Worm (Caenorhabditis elegans) whole organism, young adult: ENCODE results near the gene F46C3.6.

Experiments used
- B0019.2 ChIP-seq: fragments of 200-800 bp; sonication (Bioruptor generic); conservative IDR thresholded peaks from 2 replicates; pipeline ENCODE4 v1.3.6; 2022; ENCODE audit warnings: missing genetic modification reagents, missing genetic modification characterization, missing compliant biosample characterization
- B0035.1 ChIP-seq: sonication (generic microtip); optimal IDR thresholded peaks from 2 replicates; lab custom pipeline; 2016; ENCODE audit warnings: missing genetic modification characterization, mild to moderate bottlenecking, missing compliant biosample characterization, missing genotype, missing genetic modification reagents
- F10E7.11 ChIP-seq: sonication (generic microtip); optimal IDR thresholded peaks from 2 replicates; lab custom pipeline; 2017; ENCODE audit warnings: mild to moderate bottlenecking, missing genetic modification characterization, moderate library complexity, missing compliant biosample characterization
- F22D6.2 ChIP-seq: sonication (generic microtip); optimal IDR thresholded peaks from 2 replicates; lab custom pipeline; 2016; ENCODE audit warnings: mild to moderate bottlenecking, missing genetic modification characterization, missing compliant biosample characterization
- F23B12.7 ChIP-seq: sonication (generic microtip); optimal IDR thresholded peaks from 2 replicates; lab custom pipeline; 2017; ENCODE audit warnings: missing genetic modification characterization, mild to moderate bottlenecking, missing compliant biosample characterization, antibody characterized with exemption, moderate library complexity; ENCODE audit not compliant: insufficient read depth
- F33H1.4 ChIP-seq: fragments of 200-800 bp; sonication (Bioruptor generic); IDR thresholded peaks from 2 replicates; pipeline ENCODE4 v1.3.6; 2022; ENCODE audit warnings: missing genetic modification reagents, missing genetic modification characterization, missing compliant biosample characterization
- F52B5.7 ChIP-seq: sonication (generic microtip); optimal IDR thresholded peaks from 2 replicates; lab custom pipeline; 2016; ENCODE audit warnings: mild to moderate bottlenecking, missing genetic modification characterization, missing compliant biosample characterization
- F57A8.1 ChIP-seq: fragments of 200-800 bp; sonication (Bioruptor generic); optimal IDR thresholded peaks from 2 replicates; lab custom pipeline; 2018; ENCODE audit warnings: mild to moderate bottlenecking, missing genetic modification characterization, moderate library complexity, missing compliant biosample characterization
- F57C9.4 ChIP-seq: sonication (generic microtip); optimal IDR thresholded peaks from 2 replicates; lab custom pipeline; 2017; ENCODE audit warnings: mild to moderate bottlenecking, missing genetic modification characterization, missing compliant biosample characterization
- K12H6.12 ChIP-seq: fragments of 200-800 bp; sonication (Bioruptor generic); optimal IDR thresholded peaks from 2 replicates; lab custom pipeline; 2018; ENCODE audit warnings: mild to moderate bottlenecking, missing genetic modification characterization, missing compliant biosample characterization
- Y53F4B.3 ChIP-seq: fragments of 200-800 bp; sonication (Bioruptor generic); IDR thresholded peaks from 2 replicates; pipeline ENCODE4 v1.3.6; 2022; ENCODE audit warnings: missing genetic modification reagents, missing genetic modification characterization, missing compliant biosample characterization
- Y95B8A.8 ChIP-seq: fragments of 200-800 bp; sonication (Bioruptor generic); IDR thresholded peaks from 2 replicates; pipeline ENCODE4 v1.3.6; 2022; ENCODE audit warnings: missing genetic modification reagents, missing genetic modification characterization, missing compliant biosample characterization
- aptf-3 ChIP-seq: fragments of 200-800 bp; sonication (Bioruptor generic); IDR thresholded peaks from 2 replicates; pipeline ENCODE4 v1.3.6; 2022; ENCODE audit warnings: missing genetic modification characterization, missing compliant biosample characterization
- atf-7 ChIP-seq: sonication (generic microtip); optimal IDR thresholded peaks from 2 replicates; lab custom pipeline; 2017; ENCODE audit warnings: mild to moderate bottlenecking, missing genetic modification characterization, missing compliant biosample characterization
- attf-6 ChIP-seq: fragments of 200-800 bp; sonication (Bioruptor generic); IDR thresholded peaks from 2 replicates; pipeline ENCODE4 v1.3.6; 2022; ENCODE audit warnings: missing genetic modification reagents, missing genetic modification characterization, missing compliant biosample characterization
- ccch-3 ChIP-seq: fragments of 200-800 bp; sonication (Bioruptor generic); optimal IDR thresholded peaks from 2 replicates; lab custom pipeline; 2018; ENCODE audit warnings: mild to moderate bottlenecking, missing genetic modification characterization, missing compliant biosample characterization
- cebp-2 ChIP-seq: fragments of 200-800 bp; sonication (Bioruptor generic); IDR thresholded peaks from 2 replicates; pipeline ENCODE4 v1.3.6; 2022; ENCODE audit warnings: missing genetic modification characterization, missing compliant biosample characterization
- ceh-27 ChIP-seq: fragments of 200-800 bp; sonication (Bioruptor generic); optimal IDR thresholded peaks from 2 replicates; lab custom pipeline; 2018; ENCODE audit warnings: mild to moderate bottlenecking, missing genetic modification characterization, moderate library complexity, missing compliant biosample characterization
- chd-7 ChIP-seq: sonication (generic microtip); optimal IDR thresholded peaks from 2 replicates; lab custom pipeline; 2016; ENCODE audit warnings: mild to moderate bottlenecking, missing genetic modification characterization, moderate library complexity, missing compliant biosample characterization
- dox-1 ChIP-seq: fragments of 200-800 bp; sonication (Bioruptor generic); IDR thresholded peaks from 2 replicates; pipeline ENCODE4 v1.3.6; 2022; ENCODE audit warnings: missing genetic modification reagents, missing genetic modification characterization, missing compliant biosample characterization
- egl-18 ChIP-seq: fragments of 200-800 bp; sonication (Bioruptor generic); IDR thresholded peaks from 2 replicates; pipeline ENCODE4 v1.3.6; 2022; ENCODE audit warnings: missing genetic modification reagents, missing genetic modification characterization, missing compliant biosample characterization
- fkh-3 ChIP-seq: sonication (generic microtip); optimal IDR thresholded peaks from 2 replicates; lab custom pipeline; 2016; ENCODE audit warnings: mild to moderate bottlenecking, missing genetic modification characterization, missing compliant biosample characterization
- gei-17 ChIP-seq: fragments of 200-800 bp; sonication (Bioruptor generic); optimal IDR thresholded peaks from 2 replicates; lab custom pipeline; 2018; ENCODE audit warnings: mild to moderate bottlenecking, missing genetic modification characterization, missing compliant biosample characterization
- hmg-20 ChIP-seq: fragments of 200-800 bp; sonication (Bioruptor generic); IDR thresholded peaks from 2 replicates; pipeline ENCODE4 v1.3.6; 2022; ENCODE audit warnings: missing genetic modification reagents, missing genetic modification characterization, missing compliant biosample characterization
- hsf-1 ChIP-seq: fragments of 200-800 bp; sonication (Bioruptor generic); IDR thresholded peaks from 2 replicates; pipeline ENCODE4 v1.3.6; 2022; ENCODE audit warnings: missing genetic modification reagents, missing genetic modification characterization, missing compliant biosample characterization
- let-607 ChIP-seq, 2 experiments: fragments of 200-800 bp in 1 of 2; sonication (Bioruptor generic) in 1 of 2; sonication (generic microtip) in 1 of 2; optimal IDR thresholded peaks; 2 replicates each; lab custom pipeline; 2016 to 2018; ENCODE audit warnings: mild to moderate bottlenecking in 2 of 2, missing compliant biosample characterization in 2 of 2, missing genetic modification characterization in 2 of 2, moderate library complexity in 2 of 2, missing genotype in 1 of 2
- lin-26 ChIP-seq: fragments of 200-800 bp; sonication (Bioruptor generic); IDR thresholded peaks from 2 replicates; pipeline ENCODE4 v1.3.6; 2022; ENCODE audit warnings: missing genetic modification reagents, missing genetic modification characterization, missing compliant biosample characterization
- lir-1 ChIP-seq: fragments of 200-800 bp; sonication (Bioruptor generic); conservative IDR thresholded peaks from 2 replicates; pipeline ENCODE4 v1.3.6; 2022; ENCODE audit warnings: missing genetic modification reagents, missing genetic modification characterization, missing compliant biosample characterization
- lsl-1 ChIP-seq: fragments of 200-800 bp; sonication (Bioruptor generic); optimal IDR thresholded peaks from 2 replicates; lab custom pipeline; 2018; ENCODE audit warnings: mild to moderate bottlenecking, missing genetic modification characterization, moderate library complexity, missing compliant biosample characterization
- lsy-27 ChIP-seq: sonication (generic microtip); optimal IDR thresholded peaks from 2 replicates; lab custom pipeline; 2017; ENCODE audit warnings: missing genetic modification characterization, mild to moderate bottlenecking, missing compliant biosample characterization, antibody characterized with exemption, missing genotype, borderline replicate concordance; ENCODE audit not compliant: insufficient read depth
- madf-10 ChIP-seq: sonication (generic microtip); optimal IDR thresholded peaks from 2 replicates; lab custom pipeline; 2016; ENCODE audit warnings: mild to moderate bottlenecking, missing genetic modification characterization, missing compliant biosample characterization
- mel-28 ChIP-seq: sonication (generic microtip); optimal IDR thresholded peaks from 2 replicates; lab custom pipeline; 2016; ENCODE audit warnings: borderline replicate concordance, mild to moderate bottlenecking, missing genetic modification characterization, missing compliant biosample characterization
- mxl-1 ChIP-seq: sonication (generic microtip); optimal IDR thresholded peaks from 2 replicates; lab custom pipeline; 2016; ENCODE audit warnings: missing genetic modification characterization, missing compliant biosample characterization
- nfyb-1 ChIP-seq: fragments of 200-800 bp; sonication (Bioruptor generic); IDR thresholded peaks from 2 replicates; pipeline ENCODE4 v1.3.6; 2022; ENCODE audit warnings: missing genetic modification reagents, missing genetic modification characterization, missing compliant biosample characterization
- nhr-80 ChIP-seq: sonication (generic microtip); optimal IDR thresholded peaks from 2 replicates; lab custom pipeline; 2016; ENCODE audit warnings: missing genetic modification characterization, missing compliant biosample characterization
- repo-1 ChIP-seq: sonication (generic microtip); optimal IDR thresholded peaks from 2 replicates; lab custom pipeline; 2017; ENCODE audit warnings: mild to moderate bottlenecking, missing genetic modification characterization, missing compliant biosample characterization
- snpc-1.1 ChIP-seq: sonication (generic microtip); optimal IDR thresholded peaks from 2 replicates; lab custom pipeline; 2017; ENCODE audit warnings: missing genetic modification characterization, mild to moderate bottlenecking, missing compliant biosample characterization, antibody characterized with exemption, moderate library complexity, missing genotype, missing genetic modification reagents; ENCODE audit not compliant: insufficient read depth
- snpc-1.3 ChIP-seq: sonication (generic microtip); optimal IDR thresholded peaks from 2 replicates; lab custom pipeline; 2017; ENCODE audit warnings: missing genetic modification characterization, mild to moderate bottlenecking, missing compliant biosample characterization, antibody characterized with exemption, moderate library complexity, missing genotype, missing genetic modification reagents; ENCODE audit not compliant: insufficient read depth
- snpc-4 ChIP-seq, 5 experiments: fragments of 150-350 bp in 1 of 5; sonication (generic microtip) in 4 of 5; optimal IDR thresholded peaks; 2 replicates each; lab custom pipeline; 2014 to 2018; ENCODE audit warnings: missing genetic modification characterization in 5 of 5, missing biosample characterization in 3 of 5, antibody characterized with exemption in 2 of 5, mild to moderate bottlenecking in 2 of 5, missing compliant biosample characterization in 2 of 5, missing genotype in 2 of 5, moderate library complexity in 2 of 5, missing genetic modification reagents in 1 of 5
- tbx-9 ChIP-seq: sonication (generic microtip); optimal IDR thresholded peaks from 2 replicates; lab custom pipeline; 2016; ENCODE audit warnings: borderline replicate concordance, missing genetic modification characterization, inconsistent platforms, missing compliant biosample characterization
- unc-62 ChIP-seq: fragments of 150-350 bp; optimal IDR thresholded peaks from 2 replicates; lab custom pipeline; 2014; ENCODE audit warnings: missing biosample characterization, missing genetic modification reagents, missing genetic modification characterization
- zim-3 ChIP-seq: sonication (generic microtip); optimal IDR thresholded peaks from 2 replicates; lab custom pipeline; 2017; ENCODE audit warnings: mild to moderate bottlenecking, missing genetic modification characterization, moderate library complexity, missing compliant biosample characterization
- ztf-25 ChIP-seq: fragments of 200-800 bp; sonication (Bioruptor generic); IDR thresholded peaks from 2 replicates; pipeline ENCODE4 v1.3.6; 2022; ENCODE audit warnings: missing genetic modification reagents, missing genetic modification characterization, missing compliant biosample characterization
- ztf-26 ChIP-seq: sonication (generic microtip); optimal IDR thresholded peaks from 2 replicates; lab custom pipeline; 2017; ENCODE audit warnings: missing genetic modification characterization, missing compliant biosample characterization

The F46C3.6 gene

ce11 chrX:11466444-11467319 lies 46.8 kb upstream of the F46C3.6 start:
- TF ChIP-seq F52B5.7 (tag; lab: Kevin White, UChicago) (no peak), let-607 (tag; optimal IDR thresholded peaks at IDR 0.05; lab: Kevin White, UChicago) (peak in 1 of 2 experiments; percentile 46), atf-7 (peak; percentile 5), nfyb-1 (GFP tag; lab: Robert Waterston, UW) (0 out of 2 replicates have a peak, but pooled peaks have one; percentile 28), snpc-4 (GFP tag; optimal IDR thresholded peaks at IDR 0.05; lab: Kevin White, UChicago) (no peak), snpc-4 (tag; optimal IDR thresholded peaks at IDR 0.05; lab: Kevin White, UChicago) (no peak), lin-26 (GFP tag; lab: Robert Waterston, UW) (no peak), B0019.2 (GFP tag; lab: Robert Waterston, UW) (no peak), nhr-80 (tag; lab: Kevin White, UChicago) (peak; percentile 91), chd-7 (tag; lab: Kevin White, UChicago) (no peak), snpc-1.1 (tag; lab: Kevin White, UChicago) (no peak), F10E7.11 (tag; lab: Kevin White, UChicago) (no peak)

ce11 chrX:11465215-11465614 lies 45.3 kb upstream of the F46C3.6 start, which contains the start of gene lin-14:
TSS of gene lin-14 (plus strand) at chrX:11465560.
- TF ChIP-seq B0035.1 (tag; lab: Kevin White, UChicago) (no peak), cebp-2 (0 out of 2 replicates have a peak, but pooled peaks have one; percentile 63), F22D6.2 (tag; lab: Kevin White, UChicago) (no peak), unc-62 (GFP tag; lab: Kevin White, UChicago) (no peak), lsy-27 (tag; lab: Kevin White, UChicago) (no peak), gei-17 (peak; percentile 18), tbx-9 (tag; lab: Kevin White, UChicago) (no peak), ztf-25 (GFP tag; lab: Robert Waterston, UW) (no peak), hsf-1 (no peak), snpc-1.1 (tag; lab: Kevin White, UChicago) (no peak), F23B12.7 (no peak), F57A8.1 (GFP tag; lab: Kevin White, UChicago) (no peak), F10E7.11 (tag; lab: Kevin White, UChicago) (no peak), zim-3 (tag; lab: Kevin White, UChicago) (no peak), mel-28 (tag; lab: Kevin White, UChicago) (no peak), Y95B8A.8 (GFP tag; lab: Robert Waterston, UW) (no peak), lsl-1 (no peak), nhr-80 (tag; lab: Kevin White, UChicago) (peak; percentile 59), ceh-27 (no peak), egl-18 (GFP tag; lab: Robert Waterston, UW) (no peak), hmg-20 (GFP tag; lab: Robert Waterston, UW) (no peak), dox-1 (GFP tag; lab: Robert Waterston, UW) (peak; percentile 33; the same call in 1 of the 2 replicates), Y53F4B.3 (GFP tag; lab: Robert Waterston, UW) (no peak), aptf-3 (GFP tag; lab: Robert Waterston, UW) (no peak), F57C9.4 (no peak), K12H6.12 (peak; percentile 44), madf-10 (tag; lab: Kevin White, UChicago) (no peak), F33H1.4 (no peak), snpc-1.3 (tag; lab: Kevin White, UChicago) (no peak), ztf-26 (tag; lab: Kevin White, UChicago) (no peak), ccch-3 (GFP tag; lab: Kevin White, UChicago) (no peak), lir-1 (no peak), attf-6 (GFP tag; lab: Robert Waterston, UW) (no peak), fkh-3 (no peak), repo-1 (no peak), mxl-1 (no peak)
